Fruit fly (Drosophila melanogaster): ENCODE measurements around the gene CG9689.

dm6 chrX:9877240-9877639 lies 4.5 kb upstream of the CG9689 start:
- TF ChIP-seq acj6 (GFP tag; optimal IDR thresholded peaks at IDR 0.05) (no peak), CG6808 (GFP tag; optimal IDR thresholded peaks at IDR 0.05) (no peak), Hr38 (GFP tag; optimal IDR thresholded peaks at IDR 0.05) (no peak), CG1621 (tag; optimal IDR thresholded peaks at IDR 0.05) (no peak), CG7368 (GFP tag; optimal IDR thresholded peaks at IDR 0.05) (no peak), vri (GFP tag; optimal IDR thresholded peaks at IDR 0.05) (no peak)
